Worm (Caenorhabditis elegans): ENCODE data around the gene flp-20.

The flp-20 gene

DNA sequence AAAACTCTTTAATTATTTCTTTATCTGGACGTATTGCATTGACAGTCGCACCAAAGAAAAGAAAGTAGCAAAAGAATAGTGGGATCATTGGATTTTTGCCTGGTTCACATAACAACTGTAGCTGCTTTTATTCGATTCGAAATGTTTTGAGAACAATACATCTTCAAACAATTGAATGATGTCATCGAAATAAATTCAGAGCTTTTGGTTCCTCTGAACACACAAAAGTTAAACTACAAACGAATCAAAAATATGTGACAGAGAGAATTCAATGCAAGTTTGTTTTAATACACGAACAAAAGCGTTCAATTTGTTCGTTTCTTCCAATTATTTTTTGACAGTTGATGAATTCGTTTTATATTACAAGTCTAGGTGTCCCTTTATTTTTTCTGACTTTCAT lies 38.5 kb downstream of the flp-20 start, which contains the start of gene H29C22.1:
Gene H29C22.1 (minus strand): TSS at position 101 of the 400 bp plus-strand sequence.
- TF ChIP-seq ceh-82 (tag; optimal IDR thresholded peaks at IDR 0.05) = no peak
- TF ChIP-seq unc-62 (GFP tag; optimal IDR thresholded peaks at IDR 0.05) = no peak
- TF ChIP-seq elt-3 (tag; optimal IDR thresholded peaks at IDR 0.05) = no peak
- TF ChIP-seq zag-1 (tag; optimal IDR thresholded peaks at IDR 0.05) = no peak
- TF ChIP-seq lin-11 (tag; optimal IDR thresholded peaks at IDR 0.05) = no peak
- TF ChIP-seq ztf-1 (GFP tag; conservative IDR thresholded peaks at IDR 0.05) = no peak
- no peak for TF ChIP-seq R02D3.7 (tag; optimal IDR thresholded peaks at IDR 0.05)
- TF ChIP-seq skn-1 (tag; optimal IDR thresholded peaks at IDR 0.05) = no peak
- no peak for TF ChIP-seq nhr-21 (tag; optimal IDR thresholded peaks at IDR 0.05)
- no peak for TF ChIP-seq mab-5 (tag; optimal IDR thresholded peaks at IDR 0.05)
- no peak for TF ChIP-seq F13H6.1 (tag; optimal IDR thresholded peaks at IDR 0.05)
- no peak for TF ChIP-seq dmd-4 (tag; optimal IDR thresholded peaks at IDR 0.05)
- TF ChIP-seq nhr-25 (tag; optimal IDR thresholded peaks at IDR 0.05) = no peak
- TF ChIP-seq ztf-4 (tag; optimal IDR thresholded peaks at IDR 0.05) = no peak
- no peak for TF ChIP-seq unc-39 (tag; optimal IDR thresholded peaks at IDR 0.05)
- TF ChIP-seq nhr-77 (tag; optimal IDR thresholded peaks at IDR 0.05) = no peak

DNA sequence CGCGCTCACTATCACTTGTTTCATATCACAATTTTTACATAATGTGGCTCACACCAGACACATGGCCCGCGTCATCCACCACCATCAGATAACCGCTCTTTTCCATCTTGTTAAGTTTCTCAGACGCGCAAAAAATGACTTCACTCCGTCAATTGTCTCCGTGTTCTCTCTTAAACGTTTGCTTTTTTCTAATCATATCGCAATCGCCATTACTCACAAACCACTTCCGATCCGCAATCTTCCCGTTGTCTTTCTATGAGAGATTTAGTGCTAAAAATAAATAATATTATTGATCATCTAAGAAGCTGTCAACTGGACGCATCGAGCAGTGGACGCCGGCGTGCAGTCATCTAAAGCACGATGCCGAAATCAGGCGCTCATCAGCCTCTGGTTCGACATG lies 46.3 kb downstream of the flp-20 start, which contains the start of gene tmc-2:
Gene tmc-2 (plus strand): TSS at position 301 of the 400 bp plus-strand sequence.
- TF ChIP-seq nhr-21 (tag; optimal IDR thresholded peaks at IDR 0.05) (no peak), R02D3.7 (tag; optimal IDR thresholded peaks at IDR 0.05) (no peak), nhr-6 (tag; optimal IDR thresholded peaks at IDR 0.05) (no peak), snpc-4 (tag; optimal IDR thresholded peaks at IDR 0.05) (no peak)

DNA sequence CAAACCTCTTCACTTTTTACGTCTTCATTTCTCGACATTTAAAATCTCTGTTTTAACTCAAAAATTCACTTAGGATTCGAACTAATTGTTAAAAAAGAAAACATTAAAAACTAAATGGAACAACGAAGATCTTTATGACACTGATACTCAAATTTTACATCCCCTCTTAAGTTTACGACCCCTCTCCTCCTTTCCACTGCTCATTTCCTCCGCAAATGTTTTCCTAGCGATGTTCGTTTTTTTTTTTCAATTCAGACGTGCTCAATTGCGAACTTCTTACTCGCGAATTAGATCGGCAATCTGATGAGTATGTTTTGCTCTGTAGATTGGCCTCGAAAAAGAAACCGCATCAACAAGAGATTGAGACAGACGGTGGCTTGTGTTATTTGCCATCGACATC lies 46.9 kb downstream of the flp-20 start:
- TF ChIP-seq egl-27 (tag; optimal IDR thresholded peaks at IDR 0.05) (no peak), nhr-237 (tag; optimal IDR thresholded peaks at IDR 0.05) (no peak), zag-1 (tag; optimal IDR thresholded peaks at IDR 0.05) (no peak), ztf-4 (tag; optimal IDR thresholded peaks at IDR 0.05) (no peak), gmeb-1 (tag; optimal IDR thresholded peaks at IDR 0.05) (no peak), nhr-77 (tag; optimal IDR thresholded peaks at IDR 0.05) (no peak), fos-1 (tag; optimal IDR thresholded peaks at IDR 0.05) (no peak), ztf-11 (tag; optimal IDR thresholded peaks at IDR 0.05) (no peak), ceh-82 (tag; optimal IDR thresholded peaks at IDR 0.05) (no peak), crh-2 (tag; optimal IDR thresholded peaks at IDR 0.05) (no peak), unc-62 (GFP tag; optimal IDR thresholded peaks at IDR 0.05) (no peak), nhr-12 (tag; optimal IDR thresholded peaks at IDR 0.05) (no peak), aly-2 (tag; optimal IDR thresholded peaks at IDR 0.05) (no peak), lsy-2 (tag; optimal IDR thresholded peaks at IDR 0.05) (no peak), unc-39 (tag; optimal IDR thresholded peaks at IDR 0.05) (no peak), ZK546.5 (tag; optimal IDR thresholded peaks at IDR 0.05) (no peak), blmp-1 (tag; optimal IDR thresholded peaks at IDR 0.05; ENCODE audit: insufficient read depth) (no peak), sma-3 (GFP tag; optimal IDR thresholded peaks at IDR 0.05) (no peak)

DNA sequence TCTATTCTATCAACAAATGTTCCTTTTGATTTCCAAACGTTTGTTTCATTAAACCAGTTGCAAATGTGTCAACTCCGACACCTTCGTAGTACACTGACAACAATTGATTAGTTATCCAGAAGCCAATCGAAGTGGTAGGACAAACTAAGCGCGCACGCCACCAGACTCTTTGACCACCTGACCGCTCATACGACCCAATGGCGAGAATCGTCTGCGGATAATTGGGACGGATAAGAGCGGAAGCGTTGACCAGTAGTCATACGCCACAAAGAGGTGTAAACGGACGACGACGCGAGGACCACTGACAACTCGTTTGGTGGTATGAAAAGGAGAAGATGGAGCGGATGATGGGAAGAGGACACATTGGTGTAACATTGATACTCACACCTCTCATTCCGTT lies 49.3 kb downstream of the flp-20 start:
- peak; percentile 21 for TF ChIP-seq nhr-129 (tag; optimal IDR thresholded peaks at IDR 0.05)
- TF ChIP-seq gmeb-1 (tag; optimal IDR thresholded peaks at IDR 0.05) = no peak
- TF ChIP-seq zag-1 (tag; optimal IDR thresholded peaks at IDR 0.05) = no peak
- no peak for TF ChIP-seq ZK546.5 (tag; optimal IDR thresholded peaks at IDR 0.05)
- no peak for TF ChIP-seq dmd-4 (tag; optimal IDR thresholded peaks at IDR 0.05)
- TF ChIP-seq C34F6.9 (tag; optimal IDR thresholded peaks at IDR 0.05) = no peak
- TF ChIP-seq ceh-82 (tag; optimal IDR thresholded peaks at IDR 0.05) = no peak
- TF ChIP-seq nhr-10 (tag; optimal IDR thresholded peaks at IDR 0.05) = no peak

All from whole organism, L2 larva.